Worm (Caenorhabditis elegans): ENCODE data around the gene F59D12.5.

Gene F59D12.5

DNA sequence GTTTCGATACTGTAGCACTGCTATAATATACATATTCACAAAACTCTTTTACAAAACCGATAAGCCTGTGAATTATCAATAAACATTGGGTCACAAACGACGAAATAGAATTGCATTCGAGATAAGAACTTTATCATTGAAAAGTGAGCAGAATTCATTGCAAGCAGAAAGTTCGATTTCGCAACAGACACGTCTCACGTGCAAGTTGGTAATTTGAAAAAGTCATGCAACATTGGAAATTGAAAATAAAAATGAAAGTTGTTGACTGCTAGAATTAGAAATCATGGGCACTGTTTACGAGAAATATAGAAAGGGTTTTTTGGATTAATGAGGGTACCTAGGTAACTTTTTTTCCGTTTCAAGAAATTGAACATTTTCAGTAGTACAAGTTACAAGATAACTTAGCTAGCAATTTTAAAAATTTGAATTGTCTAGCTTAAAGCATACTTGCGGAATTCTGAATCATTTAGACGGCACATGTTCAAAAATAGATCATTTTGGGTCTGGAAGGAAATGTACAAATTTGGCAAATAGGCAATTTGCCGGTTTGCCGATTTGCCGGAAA, 36.6 kb downstream of the F59D12.5 start:
- TF ChIP-seq nhr-237 (tag; optimal IDR thresholded peaks at IDR 0.05), result no peak
- no peak for TF ChIP-seq hlh-1 (tag; optimal IDR thresholded peaks at IDR 0.05)
- TF ChIP-seq M03D4.4 (tag; optimal IDR thresholded peaks at IDR 0.05), result no peak
- TF ChIP-seq drap-1 (GFP tag; optimal IDR thresholded peaks at IDR 0.05), result no peak
- TF ChIP-seq mls-2 (tag; optimal IDR thresholded peaks at IDR 0.05), result no peak

DNA sequence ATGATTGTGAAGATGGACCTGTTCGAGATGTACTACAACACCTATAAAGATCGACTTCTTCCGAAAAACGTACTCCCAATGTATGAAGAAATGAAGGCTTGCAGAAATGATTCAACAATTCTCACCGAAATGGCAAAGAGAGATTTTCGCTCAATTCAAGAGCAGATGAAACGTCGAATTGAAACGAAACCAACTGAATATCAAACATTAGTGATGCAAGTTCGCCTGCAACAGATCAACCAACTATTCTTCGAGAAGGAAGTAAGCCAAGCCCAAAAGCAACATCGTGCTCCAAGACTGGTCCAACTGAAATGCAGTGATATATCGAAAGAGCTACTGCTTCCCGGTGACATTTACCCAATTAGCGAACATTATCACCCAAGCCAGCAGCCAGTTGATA, 37.5 kb downstream of the F59D12.5 start:
- TF ChIP-seq tbx-8 (GFP tag; optimal IDR thresholded peaks at IDR 0.05), result no peak
- no peak for TF ChIP-seq lin-32 (GFP tag; optimal IDR thresholded peaks at IDR 0.05)
- no peak for TF ChIP-seq snpc-4 (tag; optimal IDR thresholded peaks at IDR 0.05)
- no peak for TF ChIP-seq mep-1 (tag; optimal IDR thresholded peaks at IDR 0.05)
- no peak for TF ChIP-seq sem-2 (GFP tag; optimal IDR thresholded peaks at IDR 0.05)
- TF ChIP-seq blmp-1 (tag; optimal IDR thresholded peaks at IDR 0.05), result no peak
- TF ChIP-seq lsy-2 (tag; optimal IDR thresholded peaks at IDR 0.05), result no peak
- TF ChIP-seq ceh-43 (GFP tag; optimal IDR thresholded peaks at IDR 0.05), result no peak
- no peak for TF ChIP-seq ztf-11 (tag; optimal IDR thresholded peaks at IDR 0.05)
- no peak for TF ChIP-seq sptf-1 (tag; optimal IDR thresholded peaks at IDR 0.05)
- no peak for TF ChIP-seq unc-39 (tag; optimal IDR thresholded peaks at IDR 0.05)
- TF ChIP-seq nhr-76 (tag; optimal IDR thresholded peaks at IDR 0.05), result no peak
- TF ChIP-seq flh-1 (GFP tag; optimal IDR thresholded peaks at IDR 0.05), result no peak
- TF ChIP-seq mls-2 (tag; optimal IDR thresholded peaks at IDR 0.05), result no peak
- TF ChIP-seq elt-1 (tag; optimal IDR thresholded peaks at IDR 0.05; ENCODE audit: borderline replicate concordance, insufficient read depth), result no peak
- TF ChIP-seq ceh-83 (GFP tag; optimal IDR thresholded peaks at IDR 0.05), result no peak
- TF ChIP-seq nhr-2 (tag; optimal IDR thresholded peaks at IDR 0.05), result no peak
- no peak for TF ChIP-seq hlh-1 (tag; optimal IDR thresholded peaks at IDR 0.05)
- no peak for TF ChIP-seq nhr-28 (tag; optimal IDR thresholded peaks at IDR 0.05)
- no peak for TF ChIP-seq unc-120 (tag; optimal IDR thresholded peaks at IDR 0.05; ENCODE audit: poor library complexity, severe bottlenecking)

DNA sequence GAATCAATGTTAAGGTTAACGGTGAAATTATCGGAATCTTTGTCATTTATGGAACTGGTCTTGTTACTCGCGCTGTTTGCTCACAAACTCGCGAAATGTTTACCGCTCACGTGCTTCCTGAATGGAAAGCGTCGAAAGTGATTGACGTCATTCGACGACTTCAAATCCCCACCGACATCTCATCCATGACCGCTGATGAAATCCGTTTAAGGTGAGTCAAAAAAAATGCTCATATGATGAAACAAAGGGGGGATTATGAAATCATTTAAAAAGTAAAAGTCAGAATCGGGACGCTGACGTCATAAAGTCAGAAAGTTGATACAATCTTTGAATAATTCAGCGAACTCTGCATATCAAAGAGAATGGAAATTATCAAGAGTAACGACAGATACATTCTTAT, 38.6 kb downstream of the F59D12.5 start:
- TF ChIP-seq snpc-4 (tag; optimal IDR thresholded peaks at IDR 0.05) (no peak), nhr-237 (tag; optimal IDR thresholded peaks at IDR 0.05) (no peak), nhr-76 (tag; optimal IDR thresholded peaks at IDR 0.05) (no peak), mab-5 (tag; optimal IDR thresholded peaks at IDR 0.05) (no peak), nhr-28 (tag; optimal IDR thresholded peaks at IDR 0.05) (no peak), ces-1 (GFP tag; optimal IDR thresholded peaks at IDR 0.05) (no peak), lin-32 (GFP tag; optimal IDR thresholded peaks at IDR 0.05) (no peak), ceh-39 (tag; optimal IDR thresholded peaks at IDR 0.05) (no peak), pha-4 (tag; optimal IDR thresholded peaks at IDR 0.05) (no peak), unc-120 (tag; optimal IDR thresholded peaks at IDR 0.05; ENCODE audit: poor library complexity, severe bottlenecking) (no peak), elt-1 (tag; optimal IDR thresholded peaks at IDR 0.05; ENCODE audit: borderline replicate concordance, insufficient read depth) (no peak)

DNA sequence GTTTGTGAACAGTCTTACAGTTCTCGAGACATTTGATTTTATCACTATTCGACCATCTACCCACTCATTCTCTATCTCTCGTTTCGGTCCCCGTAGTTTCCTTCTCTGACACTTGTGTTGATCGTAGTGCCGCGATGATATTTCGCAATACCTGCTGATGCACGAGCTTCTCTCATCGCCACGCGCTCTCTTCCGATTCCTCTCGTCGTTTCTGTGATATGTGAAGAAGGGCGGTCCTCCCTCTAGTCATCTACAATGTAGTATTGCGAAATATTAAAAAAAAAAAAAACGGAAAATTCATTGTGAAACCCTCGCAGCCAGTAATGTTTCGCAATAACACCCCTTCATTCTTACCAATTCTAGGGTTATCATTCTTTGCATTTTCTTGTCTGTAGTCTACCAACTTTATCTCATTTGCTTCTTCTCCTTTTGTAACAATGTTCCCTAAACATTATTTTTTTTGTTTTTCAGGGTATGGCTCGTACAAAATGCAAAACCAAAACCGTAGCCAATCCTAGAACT, 39.6 kb downstream of the F59D12.5 start, which contains the start of gene nipi-3:
Gene nipi-3, plus strand, starts transcription at position 472 of the 522 bp plus-strand sequence.
- TF ChIP-seq snpc-4 (tag; optimal IDR thresholded peaks at IDR 0.05), result no peak
- TF ChIP-seq nhr-28 (tag; optimal IDR thresholded peaks at IDR 0.05), result peak; percentile 64
- peak; percentile 5 for TF ChIP-seq ces-1 (GFP tag; optimal IDR thresholded peaks at IDR 0.05)
- peak; percentile 96 for TF ChIP-seq nhr-237 (tag; optimal IDR thresholded peaks at IDR 0.05)
- TF ChIP-seq nhr-12 (tag; optimal IDR thresholded peaks at IDR 0.05), result no peak
- peak; percentile 88 for TF ChIP-seq unc-62 (GFP tag; optimal IDR thresholded peaks at IDR 0.05)
- TF ChIP-seq elt-3 (tag; optimal IDR thresholded peaks at IDR 0.05), result peak; percentile 87
- no peak for TF ChIP-seq mep-1 (tag; optimal IDR thresholded peaks at IDR 0.05)
- no peak for TF ChIP-seq sem-2 (GFP tag; optimal IDR thresholded peaks at IDR 0.05)
- TF ChIP-seq lin-13 (tag; optimal IDR thresholded peaks at IDR 0.05), result no peak
- TF ChIP-seq ceh-83 (GFP tag; optimal IDR thresholded peaks at IDR 0.05), result no peak
- no peak for TF ChIP-seq nhr-2 (tag; optimal IDR thresholded peaks at IDR 0.05)
- TF ChIP-seq lsy-2 (tag; optimal IDR thresholded peaks at IDR 0.05), result peak; percentile 25
- TF ChIP-seq unc-120 (tag; optimal IDR thresholded peaks at IDR 0.05; ENCODE audit: poor library complexity, severe bottlenecking), result no peak
- no peak for TF ChIP-seq mab-5 (tag; optimal IDR thresholded peaks at IDR 0.05)
- TF ChIP-seq pha-4 (tag; optimal IDR thresholded peaks at IDR 0.05), result peak; percentile 64
- TF ChIP-seq tbx-8 (GFP tag; optimal IDR thresholded peaks at IDR 0.05), result no peak
- peak; percentile 23 for TF ChIP-seq elt-1 (tag; optimal IDR thresholded peaks at IDR 0.05; ENCODE audit: borderline replicate concordance, insufficient read depth)
- TF ChIP-seq ztf-11 (tag; optimal IDR thresholded peaks at IDR 0.05), result no peak
- no peak for TF ChIP-seq lin-32 (GFP tag; optimal IDR thresholded peaks at IDR 0.05)
- peak; percentile 41 for TF ChIP-seq hlh-1 (tag; optimal IDR thresholded peaks at IDR 0.05)
- no peak for TF ChIP-seq blmp-1 (tag; optimal IDR thresholded peaks at IDR 0.05)

Data from whole organism, mixed stage, embryonic.